Worm (Caenorhabditis elegans) whole organism, early embryonic: Measurements from ENCODE around the gene F53F4.7.

ENCODE experiments used
- B0310.2 ChIP-seq: sonication (generic microtip); optimal IDR thresholded peaks from 2 replicates; lab custom pipeline; 2016; ENCODE audit warnings: mild to moderate bottlenecking, missing genetic modification characterization, missing compliant biosample characterization
- F13C5.2 ChIP-seq: sonication (generic microtip); optimal IDR thresholded peaks from 2 replicates; lab custom pipeline; 2017; ENCODE audit warnings: mild to moderate bottlenecking, missing genetic modification characterization, inconsistent platforms, missing compliant biosample characterization
- aly-1 ChIP-seq: sonication (generic microtip); optimal IDR thresholded peaks from 2 replicates; lab custom pipeline; 2016; ENCODE audit warnings: missing genetic modification characterization, missing compliant biosample characterization
- ama-1 ChIP-seq: fragments of 150-350 bp; optimal IDR thresholded peaks from 2 replicates; lab custom pipeline; 2014
- ceh-13 ChIP-seq: fragments of 200-800 bp; sonication (Bioruptor generic); optimal IDR thresholded peaks from 2 replicates; lab custom pipeline; 2018; ENCODE audit warnings: mild to moderate bottlenecking, missing genetic modification characterization, missing compliant biosample characterization
- ceh-36 ChIP-seq: sonication (generic microtip); optimal IDR thresholded peaks from 2 replicates; lab custom pipeline; 2016; ENCODE audit warnings: missing genetic modification characterization, inconsistent platforms, missing compliant biosample characterization
- ets-7 ChIP-seq: sonication (generic microtip); optimal IDR thresholded peaks from 2 replicates; lab custom pipeline; 2016; ENCODE audit warnings: missing genotype, missing genetic modification characterization, missing compliant biosample characterization
- flt-1 ChIP-seq: fragments of 200-800 bp; sonication (Bioruptor generic); IDR thresholded peaks from 2 replicates; pipeline ENCODE4 v1.3.6; 2022; ENCODE audit warnings: missing genetic modification characterization, missing compliant biosample characterization
- hmbx-1 ChIP-seq: sonication (generic microtip); optimal IDR thresholded peaks from 2 replicates; lab custom pipeline; 2016; ENCODE audit warnings: mild to moderate bottlenecking, missing genetic modification characterization, missing compliant biosample characterization
- hmg-4 ChIP-seq: fragments of 200-800 bp; sonication (Bioruptor generic); optimal IDR thresholded peaks from 2 replicates; lab custom pipeline; 2018; ENCODE audit warnings: mild to moderate bottlenecking, missing genetic modification characterization, missing compliant biosample characterization
- hnd-1 ChIP-seq: sonication (generic microtip); optimal IDR thresholded peaks from 2 replicates; lab custom pipeline; 2016; ENCODE audit warnings: missing genetic modification characterization, missing compliant biosample characterization
- pes-1 ChIP-seq: fragments of 200-800 bp; sonication (Bioruptor generic); IDR thresholded peaks from 2 replicates; pipeline ENCODE4 v1.3.6; 2022; ENCODE audit warnings: missing genetic modification reagents, missing genetic modification characterization, missing compliant biosample characterization
- scrt-1 ChIP-seq: fragments of 200-800 bp; sonication (Bioruptor generic); IDR thresholded peaks from 2 replicates; pipeline ENCODE4 v1.3.6; 2022; ENCODE audit warnings: missing genetic modification characterization, missing compliant biosample characterization
- sea-1 ChIP-seq: fragments of 200-800 bp; sonication (Bioruptor generic); conservative IDR thresholded peaks from 2 replicates; pipeline ENCODE4 v1.3.6; 2022; ENCODE audit warnings: missing genetic modification characterization, missing compliant biosample characterization
- tbx-11 ChIP-seq: fragments of 200-800 bp; sonication (Bioruptor generic); IDR thresholded peaks from 2 replicates; pipeline ENCODE4 v1.3.6; 2022; ENCODE audit warnings: missing genetic modification characterization, missing compliant biosample characterization
- tbx-37 ChIP-seq: fragments of 200-800 bp; sonication (Bioruptor generic); conservative IDR thresholded peaks from 2 replicates; pipeline ENCODE4 v1.3.6; 2022; ENCODE audit warnings: missing genetic modification reagents, missing genetic modification characterization, missing compliant biosample characterization
- tra-4 ChIP-seq: sonication (generic microtip); optimal IDR thresholded peaks from 2 replicates; lab custom pipeline; 2017; ENCODE audit warnings: missing genetic modification characterization, missing compliant biosample characterization

Gene F53F4.7

DNA sequence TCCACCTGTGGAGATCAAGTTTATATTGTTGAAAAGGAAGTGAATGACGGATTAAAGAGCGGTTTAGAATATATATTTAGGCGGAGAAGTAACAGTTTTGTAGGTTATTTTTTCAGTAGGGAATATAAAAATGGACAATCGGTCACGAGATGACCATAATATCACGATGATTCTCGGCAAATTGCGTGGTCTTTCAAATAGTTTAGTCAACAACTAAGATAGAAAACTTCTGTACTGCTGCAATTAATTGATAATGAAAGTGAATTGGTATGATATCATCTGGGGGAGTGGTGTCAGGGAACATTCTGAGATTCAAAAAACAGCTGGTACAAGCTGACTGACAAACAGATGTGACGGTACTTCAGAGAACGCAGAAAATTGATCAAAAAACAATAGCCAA is 5.3 kb downstream of the F53F4.7 start:
- TF ChIP-seq ceh-36 (tag; lab: Kevin White, UChicago) (no peak), F13C5.2 (tag; lab: Kevin White, UChicago) (no peak), hmg-4 (GFP tag; lab: Kevin White, UChicago) (no peak), tbx-11 (GFP tag; lab: Robert Waterston, UW) (no peak), B0310.2 (tag; lab: Kevin White, UChicago) (no peak), scrt-1 (GFP tag; lab: Robert Waterston, UW) (no peak), ama-1 (no peak), aly-1 (tag; lab: Kevin White, UChicago) (no peak), flt-1 (GFP tag; lab: Robert Waterston, UW) (no peak), ceh-13 (GFP tag; lab: Kevin White, UChicago) (no peak), tra-4 (tag; lab: Kevin White, UChicago) (no peak), sea-1 (GFP tag; lab: Robert Waterston, UW) (no peak), ets-7 (tag; lab: Kevin White, UChicago) (no peak), hnd-1 (tag; lab: Kevin White, UChicago) (no peak)

DNA sequence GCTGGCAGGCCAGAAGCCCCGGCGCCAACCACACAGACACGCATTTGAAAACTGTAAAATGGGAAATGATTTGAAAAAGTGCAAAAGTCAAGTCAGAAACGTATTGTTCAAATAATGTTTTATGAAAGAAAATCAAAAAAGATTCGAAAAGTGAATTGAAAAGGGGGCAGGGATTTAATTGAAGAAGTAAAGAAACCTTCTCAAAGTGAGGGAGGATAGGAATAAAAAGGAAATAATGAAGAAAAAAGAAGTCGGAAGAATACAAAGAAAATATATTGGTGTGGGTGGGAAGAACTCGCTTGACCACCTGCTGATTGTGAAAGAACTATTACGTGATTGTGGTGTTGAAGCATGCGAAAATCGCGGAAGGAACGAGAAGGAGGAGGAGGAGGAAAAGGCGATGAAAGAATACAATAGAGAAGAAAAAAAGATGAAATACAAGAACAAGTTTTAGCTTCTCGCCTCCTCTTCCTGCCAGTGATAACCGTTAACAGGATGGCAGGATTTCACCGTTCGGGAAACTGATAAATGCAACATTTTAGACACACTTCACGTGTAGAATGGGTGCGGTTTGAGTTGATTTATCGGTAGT is 7.0 kb downstream of the F53F4.7 start, which contains the start of gene fmo-4:
Gene fmo-4, minus strand, starts transcription at position 51 of the 592 bp plus-strand sequence.
- TF ChIP-seq ceh-36 (tag; lab: Kevin White, UChicago), result no peak
- TF ChIP-seq sea-1 (GFP tag; lab: Robert Waterston, UW), result no peak
- no peak for TF ChIP-seq ama-1
- TF ChIP-seq ceh-13 (GFP tag; lab: Kevin White, UChicago), result no peak
- no peak for TF ChIP-seq tbx-11 (GFP tag; lab: Robert Waterston, UW)
- no peak for TF ChIP-seq scrt-1 (GFP tag; lab: Robert Waterston, UW)
- TF ChIP-seq hmbx-1 (tag; lab: Kevin White, UChicago), result no peak
- TF ChIP-seq flt-1 (GFP tag; lab: Robert Waterston, UW), result no peak
- TF ChIP-seq tra-4 (tag; lab: Kevin White, UChicago), result no peak
- no peak for TF ChIP-seq F13C5.2 (tag; lab: Kevin White, UChicago)
- TF ChIP-seq tbx-37, result no peak
- no peak for TF ChIP-seq pes-1 (GFP tag; lab: Robert Waterston, UW)
- TF ChIP-seq hmg-4 (GFP tag; lab: Kevin White, UChicago), result no peak
- no peak for TF ChIP-seq hnd-1 (tag; lab: Kevin White, UChicago)
- TF ChIP-seq aly-1 (tag; lab: Kevin White, UChicago), result no peak
- TF ChIP-seq ets-7 (tag; lab: Kevin White, UChicago), result no peak
- no peak for TF ChIP-seq B0310.2 (tag; lab: Kevin White, UChicago)

DNA sequence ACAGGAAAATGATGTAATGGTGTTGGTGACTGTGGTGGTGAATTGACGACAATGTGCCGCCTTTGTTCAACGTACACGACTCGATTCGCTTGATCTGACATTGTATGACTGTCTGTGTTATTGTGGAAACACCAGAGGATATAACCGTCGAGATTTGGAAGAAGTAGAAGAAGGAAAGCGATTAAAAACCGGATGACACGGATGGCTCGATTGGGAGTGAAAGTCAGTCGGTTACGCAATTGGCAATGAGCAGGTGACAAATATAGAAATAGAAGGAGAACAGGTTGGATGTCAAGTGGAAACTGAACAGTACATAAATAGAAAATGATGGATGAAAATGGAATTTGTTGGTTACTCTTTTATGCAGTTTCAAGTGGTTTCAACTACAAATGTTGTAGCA is 12.9 kb downstream of the F53F4.7 start, which contains the start of gene rdy-2:
Gene rdy-2, minus strand, starts transcription at position 101 of the 400 bp plus-strand sequence.
- TF ChIP-seq ets-7 (tag; lab: Kevin White, UChicago), result no peak
- no peak for TF ChIP-seq sea-1 (GFP tag; lab: Robert Waterston, UW)
- no peak for TF ChIP-seq hmg-4 (GFP tag; lab: Kevin White, UChicago)
- no peak for TF ChIP-seq scrt-1 (GFP tag; lab: Robert Waterston, UW)
- no peak for TF ChIP-seq hmbx-1 (tag; lab: Kevin White, UChicago)
- no peak for TF ChIP-seq tra-4 (tag; lab: Kevin White, UChicago)
- no peak for TF ChIP-seq ama-1
- no peak for TF ChIP-seq ceh-13 (GFP tag; lab: Kevin White, UChicago)
- TF ChIP-seq ceh-36 (tag; lab: Kevin White, UChicago), result no peak

DNA sequence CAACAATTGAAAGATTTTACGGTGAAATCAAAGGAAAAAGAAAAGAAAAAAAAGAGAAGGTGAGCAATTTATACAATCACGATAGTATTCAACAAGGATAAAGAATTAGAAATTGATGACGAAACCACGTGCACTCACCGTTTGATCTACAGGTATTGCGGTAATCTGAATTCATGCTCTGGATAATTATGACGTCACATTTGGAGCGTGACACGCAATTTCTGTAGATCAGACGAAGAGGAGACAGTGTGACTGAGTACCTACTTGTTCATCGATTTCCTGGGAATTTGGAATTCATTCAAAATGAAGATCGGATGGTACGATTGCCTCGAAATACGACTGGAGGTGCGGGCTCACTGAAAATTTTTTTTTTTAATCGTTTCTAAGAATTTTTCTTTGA is 15.4 kb downstream of the F53F4.7 start:
- TF ChIP-seq hmbx-1 (tag; lab: Kevin White, UChicago) (no peak), tbx-11 (GFP tag; lab: Robert Waterston, UW) (no peak), tbx-37 (no peak), ama-1 (no peak), ceh-13 (GFP tag; lab: Kevin White, UChicago) (no peak), F13C5.2 (tag; lab: Kevin White, UChicago) (no peak), hmg-4 (GFP tag; lab: Kevin White, UChicago) (no peak), pes-1 (GFP tag; lab: Robert Waterston, UW) (no peak)

DNA sequence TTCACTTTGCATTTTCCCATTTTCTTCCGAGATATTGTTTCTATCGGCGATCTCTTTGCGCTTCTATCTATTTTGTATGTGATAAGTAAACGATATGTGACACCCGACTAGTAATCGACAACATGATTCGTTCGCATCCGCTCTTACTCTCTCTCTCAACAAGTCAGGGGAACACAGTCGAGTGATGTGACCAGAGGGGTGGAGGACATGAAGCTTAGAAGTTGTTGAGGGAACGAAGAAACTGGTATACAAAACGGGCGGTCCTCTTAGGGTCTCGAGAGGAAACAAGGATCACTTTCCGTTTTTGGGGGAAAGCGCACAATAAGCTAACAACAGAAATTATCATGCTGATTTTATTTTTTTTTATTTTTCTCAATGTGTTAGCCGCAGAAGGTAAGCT is 20.7 kb downstream of the F53F4.7 start, which contains the start of gene F53F4.4:
Gene F53F4.4, plus strand, starts transcription at position 301 of the 400 bp plus-strand sequence.
- TF ChIP-seq hnd-1 (tag; lab: Kevin White, UChicago), result no peak
- no peak for TF ChIP-seq tbx-37
- TF ChIP-seq ets-7 (tag; lab: Kevin White, UChicago), result no peak
- TF ChIP-seq flt-1 (GFP tag; lab: Robert Waterston, UW), result no peak
- no peak for TF ChIP-seq ceh-36 (tag; lab: Kevin White, UChicago)
- TF ChIP-seq ama-1, result no peak
- TF ChIP-seq sea-1 (GFP tag; lab: Robert Waterston, UW), result no peak
- TF ChIP-seq hmg-4 (GFP tag; lab: Kevin White, UChicago), result no peak
- TF ChIP-seq scrt-1 (GFP tag; lab: Robert Waterston, UW), result no peak
- TF ChIP-seq tbx-11 (GFP tag; lab: Robert Waterston, UW), result no peak
- no peak for TF ChIP-seq pes-1 (GFP tag; lab: Robert Waterston, UW)
- TF ChIP-seq aly-1 (tag; lab: Kevin White, UChicago), result no peak
- TF ChIP-seq F13C5.2 (tag; lab: Kevin White, UChicago), result no peak
- no peak for TF ChIP-seq hmbx-1 (tag; lab: Kevin White, UChicago)
- no peak for TF ChIP-seq tra-4 (tag; lab: Kevin White, UChicago)
- no peak for TF ChIP-seq ceh-13 (GFP tag; lab: Kevin White, UChicago)
- TF ChIP-seq B0310.2 (tag; lab: Kevin White, UChicago), result no peak

DNA sequence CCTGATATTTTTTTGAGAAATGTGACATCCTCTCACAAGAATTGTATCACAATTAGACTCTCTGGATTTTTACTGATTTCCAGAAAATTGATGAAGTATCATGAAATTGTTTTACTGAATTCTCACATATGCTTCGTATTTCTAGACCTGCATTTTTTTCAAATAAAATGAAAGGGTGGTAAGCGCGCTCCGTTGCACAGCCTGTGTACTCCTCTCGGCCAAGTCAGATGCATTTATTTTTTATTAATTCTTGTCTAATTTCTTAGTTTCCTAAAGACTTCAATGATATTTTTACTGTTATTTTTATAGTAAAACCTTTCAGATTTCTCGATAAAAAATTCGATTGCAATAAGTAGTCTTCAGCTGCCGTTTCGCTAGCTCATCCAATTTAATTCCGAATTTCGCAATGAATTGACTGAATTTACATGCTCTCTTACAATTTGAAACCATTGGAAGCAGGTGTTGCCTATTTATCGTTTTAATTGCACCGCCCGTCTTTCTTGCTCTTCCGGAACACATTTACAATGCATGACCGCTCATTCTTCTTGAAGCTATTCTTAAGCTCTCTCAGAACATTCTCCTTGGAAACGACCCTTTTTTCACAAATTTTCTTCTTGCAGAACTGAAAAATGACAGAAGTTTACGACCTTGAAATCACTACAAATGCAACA is 22.1 kb downstream of the F53F4.7 start, which contains the start of gene tbcb-1:
Gene tbcb-1, plus strand, starts transcription at position 621 of the 671 bp plus-strand sequence.
- no peak for TF ChIP-seq F13C5.2 (tag; lab: Kevin White, UChicago)
